Worm (Caenorhabditis elegans) whole organism, mixed stage, embryonic: Measurements from ENCODE around the gene F57G8.7.

Experiments
- elt-3 ChIP-seq: fragments of 150-350 bp; optimal IDR thresholded peaks from 2 replicates; lab custom pipeline; 2014; ENCODE audit warnings: missing biosample characterization, missing genetic modification characterization
- flh-1 ChIP-seq: fragments of 200-800 bp; sonication (Bioruptor generic); optimal IDR thresholded peaks from 2 replicates; lab custom pipeline; 2018; ENCODE audit warnings: mild to moderate bottlenecking, missing genetic modification characterization, moderate library complexity, missing compliant biosample characterization
- lin-13 ChIP-seq: fragments of 150-350 bp; optimal IDR thresholded peaks from 2 replicates; lab custom pipeline; 2014; ENCODE audit warnings: missing biosample characterization, missing genetic modification characterization
- nhr-12 ChIP-seq: fragments of 150-350 bp; optimal IDR thresholded peaks from 2 replicates; lab custom pipeline; 2014; ENCODE audit warnings: missing biosample characterization, missing genetic modification characterization
- nhr-76 ChIP-seq: sonication (generic microtip); optimal IDR thresholded peaks from 2 replicates; lab custom pipeline; 2017; ENCODE audit warnings: missing biosample characterization, missing genetic modification characterization
- pha-4 ChIP-seq: fragments of 150-350 bp; optimal IDR thresholded peaks from 2 replicates; lab custom pipeline; 2018; ENCODE audit warnings: missing biosample characterization, missing genetic modification reagents, missing genetic modification characterization
- unc-39 ChIP-seq: fragments of 150-350 bp; optimal IDR thresholded peaks from 2 replicates; lab custom pipeline; 2014; ENCODE audit warnings: missing biosample characterization, missing genetic modification characterization
- unc-62 ChIP-seq: fragments of 150-350 bp; optimal IDR thresholded peaks from 2 replicates; lab custom pipeline; 2014; ENCODE audit warnings: missing biosample characterization, missing genetic modification reagents, missing genetic modification characterization

- TF ChIP-seq pha-4 (no peak), unc-39 (tag; lab: Kevin White, UChicago) (no peak), unc-62 (GFP tag; lab: Kevin White, UChicago) (no peak), flh-1 (GFP tag; lab: Kevin White, UChicago) (no peak), elt-3 (tag; lab: Kevin White, UChicago) (no peak), nhr-12 (no peak), nhr-76 (tag; lab: Kevin White, UChicago) (no peak), lin-13 (no peak)
Observed at ce11 chrV:16346406-16347108, 17.6 kb downstream of the F57G8.7 start, which contains the start of the genes W08G11.5 and W08G11.1.
